Worm (Caenorhabditis elegans): ENCODE measurements around the gene str-230.
"Not testable (repeated sequence)": the region's sequence is repeated elsewhere in the genome, so short reads cannot be mapped to it uniquely, and the experiment has no call there.

- not testable (repeated sequence) for TF ChIP-seq ama-1 (optimal IDR thresholded peaks at IDR 0.05); hnd-1 (tag; optimal IDR thresholded peaks at IDR 0.05); aly-1 (tag; optimal IDR thresholded peaks at IDR 0.05); tra-4 (tag; optimal IDR thresholded peaks at IDR 0.05); ceh-13 (GFP tag; optimal IDR thresholded peaks at IDR 0.05); F13C5.2 (tag; optimal IDR thresholded peaks at IDR 0.05); hmg-4 (GFP tag; optimal IDR thresholded peaks at IDR 0.05); hmbx-1 (tag; optimal IDR thresholded peaks at IDR 0.05); ceh-36 (tag; optimal IDR thresholded peaks at IDR 0.05); tbx-11 (GFP tag; IDR thresholded peaks at IDR 0.05)
- TF ChIP-seq tbx-37 (GFP tag; conservative IDR thresholded peaks at IDR 0.05) (peak; percentile 32; the same call in 1 of the 2 replicates), pes-1 (GFP tag; IDR thresholded peaks at IDR 0.05) (peak; percentile 65), scrt-1 (GFP tag; IDR thresholded peaks at IDR 0.05) (0 out of 2 replicates have a peak, but pooled peaks have one; percentile 21), flt-1 (GFP tag; IDR thresholded peaks at IDR 0.05) (0 out of 2 replicates have a peak, but pooled peaks have one; percentile 42)
These were observed 26.8 kb upstream of the str-230 start for ce11 chrV:14237447-14237846.

Data from whole organism, early embryonic.